Fruit fly (Drosophila melanogaster) whole organism, prepupa: ENCODE data around the gene CG17127.

Experiments used
- Blimp-1 ChIP-seq: fragments of 200-800 bp; sonication (Bioruptor generic); optimal IDR thresholded peaks from 3 replicates; lab custom pipeline; 2017; ENCODE audit warnings: missing biosample characterization, missing genetic modification characterization, mild to moderate bottlenecking, moderate library complexity, missing genetic modification reagents
- CG10631 ChIP-seq: fragments of 200-800 bp; sonication (Bioruptor generic); optimal IDR thresholded peaks from 2 replicates; lab custom pipeline; 2016; ENCODE audit warnings: missing biosample characterization, missing genetic modification characterization
- CG11294 ChIP-seq: fragments of 200-800 bp; sonication (Bioruptor generic); IDR thresholded peaks from 2 replicates; pipeline ENCODE4 v1.3.6; 2022; ENCODE audit warnings: missing biosample characterization, missing genetic modification characterization
- CG11762 ChIP-seq: fragments of 200-800 bp; sonication (Bioruptor generic); optimal IDR thresholded peaks from 3 replicates; lab custom pipeline; 2016; ENCODE audit warnings: missing biosample characterization, missing genetic modification characterization; ENCODE audit not compliant: insufficient read depth
- CG11902 ChIP-seq: fragments of 200-800 bp; sonication (Bioruptor generic); optimal IDR thresholded peaks from 3 replicates; lab custom pipeline; 2016; ENCODE audit warnings: missing biosample characterization, missing genetic modification characterization
- CG1621 ChIP-seq: fragments of 200-800 bp; sonication (Bioruptor generic); optimal IDR thresholded peaks from 3 replicates; lab custom pipeline; 2018; ENCODE audit warnings: missing biosample characterization, mild to moderate bottlenecking, missing genetic modification characterization
- CG16779 ChIP-seq: fragments of 200-800 bp; sonication (Bioruptor generic); optimal IDR thresholded peaks from 3 replicates; lab custom pipeline; 2017; ENCODE audit warnings: missing biosample characterization, mild to moderate bottlenecking, missing genetic modification characterization
- CG3032 ChIP-seq: fragments of 200-800 bp; optimal IDR thresholded peaks from 2 replicates; lab custom pipeline; 2019; ENCODE audit warnings: missing biosample characterization, mild to moderate bottlenecking, missing genetic modification characterization, moderate library complexity
- CG31627 ChIP-seq: fragments of 200-800 bp; sonication (Bioruptor generic); optimal IDR thresholded peaks from 3 replicates; lab custom pipeline; 2016; ENCODE audit warnings: missing biosample characterization, missing genetic modification characterization
- CG34406 ChIP-seq: fragments of 200-800 bp; sonication (Bioruptor generic); optimal IDR thresholded peaks from 3 replicates; lab custom pipeline; 2016; ENCODE audit warnings: missing biosample characterization, missing genetic modification characterization
- CG3919 ChIP-seq: fragments of 200-800 bp; sonication (Bioruptor generic); optimal IDR thresholded peaks from 3 replicates; lab custom pipeline; 2016; ENCODE audit warnings: missing biosample characterization, missing genetic modification characterization
- CG6163 ChIP-seq: fragments of 200-800 bp; sonication (Bioruptor generic); IDR thresholded peaks from 3 replicates; pipeline ENCODE4 v1.3.6; 2022; ENCODE audit warnings: missing biosample characterization, missing genetic modification characterization
- CG6808 ChIP-seq: fragments of 200-800 bp; sonication (Bioruptor generic); optimal IDR thresholded peaks from 3 replicates; lab custom pipeline; 2017; ENCODE audit warnings: missing biosample characterization, missing genetic modification characterization, mild to moderate bottlenecking, moderate library complexity, missing genetic modification reagents
- CG6854 ChIP-seq: fragments of 200-800 bp; sonication (Bioruptor generic); optimal IDR thresholded peaks from 2 replicates; lab custom pipeline; 2017; ENCODE audit warnings: missing biosample characterization, mild to moderate bottlenecking, missing genetic modification characterization
- CG8319 ChIP-seq: fragments of 200-800 bp; sonication (Bioruptor generic); optimal IDR thresholded peaks from 3 replicates; lab custom pipeline; 2016; ENCODE audit warnings: missing biosample characterization, missing genetic modification characterization
- CG8632 ChIP-seq: fragments of 200-800 bp; sonication (Bioruptor generic); optimal IDR thresholded peaks from 3 replicates; lab custom pipeline; 2016; ENCODE audit warnings: missing biosample characterization, missing genetic modification characterization
- CG9139 ChIP-seq: fragments of 200-800 bp; sonication (Bioruptor generic); optimal IDR thresholded peaks from 3 replicates; lab custom pipeline; 2017; ENCODE audit warnings: missing biosample characterization, mild to moderate bottlenecking, missing genetic modification characterization
- Eip75B ChIP-seq: fragments of 200-800 bp; sonication (Bioruptor generic); optimal IDR thresholded peaks from 3 replicates; lab custom pipeline; 2016; ENCODE audit warnings: missing biosample characterization, missing genetic modification characterization
- Eip78C ChIP-seq: fragments of 200-800 bp; sonication (Bioruptor generic); peaks from one replicate; lab custom pipeline; 2016; ENCODE audit warnings: missing biosample characterization, missing genetic modification characterization
- Ets96B ChIP-seq: fragments of 200-800 bp; optimal IDR thresholded peaks from 2 replicates; lab custom pipeline; 2019; ENCODE audit warnings: missing biosample characterization, mild to moderate bottlenecking, missing genetic modification characterization, moderate library complexity
- Hr4 ChIP-seq: fragments of 200-800 bp; sonication (Bioruptor generic); optimal IDR thresholded peaks from 3 replicates; lab custom pipeline; 2016; ENCODE audit warnings: missing biosample characterization, missing genetic modification characterization
- Lpt ChIP-seq: fragments of 200-800 bp; sonication (Bioruptor generic); optimal IDR thresholded peaks from 3 replicates; lab custom pipeline; 2016; ENCODE audit warnings: missing biosample characterization, missing genetic modification characterization
- Met ChIP-seq: fragments of 200-800 bp; sonication (Bioruptor generic); optimal IDR thresholded peaks from 3 replicates; lab custom pipeline; 2016; ENCODE audit warnings: missing biosample characterization, missing genetic modification characterization
- Smox ChIP-seq: fragments of 200-800 bp; sonication (Bioruptor generic); optimal IDR thresholded peaks from 3 replicates; lab custom pipeline; 2016; ENCODE audit warnings: missing biosample characterization, missing genetic modification characterization
- Sox102F ChIP-seq: fragments of 200-800 bp; sonication (Bioruptor generic); optimal IDR thresholded peaks from 2 replicates; lab custom pipeline; 2016; ENCODE audit warnings: missing biosample characterization, mild to moderate bottlenecking, missing genetic modification characterization
- Sox14 ChIP-seq: fragments of 200-800 bp; sonication (Bioruptor generic); optimal IDR thresholded peaks from 3 replicates; lab custom pipeline; 2016; ENCODE audit warnings: missing biosample characterization, missing genetic modification characterization
- Sox15 ChIP-seq: fragments of 200-800 bp; sonication (Bioruptor generic); optimal IDR thresholded peaks from 3 replicates; lab custom pipeline; 2016; ENCODE audit warnings: missing biosample characterization, missing genetic modification characterization
- acj6 ChIP-seq: fragments of 200-800 bp; sonication (Bioruptor generic); optimal IDR thresholded peaks from 3 replicates; lab custom pipeline; 2016; ENCODE audit warnings: missing biosample characterization, missing genetic modification characterization
- dac ChIP-seq: fragments of 200-800 bp; sonication (Bioruptor generic); optimal IDR thresholded peaks from 2 replicates; lab custom pipeline; 2017; ENCODE audit warnings: missing biosample characterization, mild to moderate bottlenecking, missing genetic modification characterization
- eg ChIP-seq: fragments of 200-800 bp; sonication (Bioruptor generic); IDR thresholded peaks from 3 replicates; pipeline ENCODE4 v1.3.6; 2022; ENCODE audit warnings: missing biosample characterization, missing genetic modification characterization
- esn ChIP-seq: fragments of 200-800 bp; sonication (Bioruptor generic); optimal IDR thresholded peaks from 2 replicates; lab custom pipeline; 2016; ENCODE audit warnings: missing biosample characterization, mild to moderate bottlenecking, missing genetic modification characterization, moderate library complexity
- fd85E ChIP-seq: fragments of 200-800 bp; sonication (Bioruptor generic); optimal IDR thresholded peaks from 3 replicates; lab custom pipeline; 2016; ENCODE audit warnings: missing biosample characterization, missing genetic modification characterization
- lz ChIP-seq: fragments of 200-800 bp; sonication (Bioruptor generic); optimal IDR thresholded peaks from 3 replicates; lab custom pipeline; 2016; ENCODE audit warnings: missing biosample characterization, missing genetic modification characterization
- spab ChIP-seq: fragments of 200-800 bp; sonication (Bioruptor generic); optimal IDR thresholded peaks from 2 replicates; lab custom pipeline; 2017; ENCODE audit warnings: missing biosample characterization, mild to moderate bottlenecking, missing genetic modification characterization, missing genetic modification reagents
- ss ChIP-seq, 2 experiments: fragments of 200-800 bp; sonication (Bioruptor generic); optimal IDR thresholded peaks; 2 replicates in 1 of 2; 3 replicates in 1 of 2; lab custom pipeline; 2017 to 2018; ENCODE audit warnings: mild to moderate bottlenecking in 2 of 2, missing biosample characterization in 2 of 2, missing genetic modification characterization in 2 of 2, moderate library complexity in 1 of 2
- svp ChIP-seq: fragments of 200-800 bp; sonication (Bioruptor generic); peaks from one replicate; lab custom pipeline; 2016; ENCODE audit warnings: missing biosample characterization, missing genetic modification characterization
- topi ChIP-seq: fragments of 200-800 bp; sonication (Bioruptor generic); optimal IDR thresholded peaks from 3 replicates; lab custom pipeline; 2016; ENCODE audit warnings: missing biosample characterization, missing genetic modification characterization
- vri ChIP-seq: fragments of 200-800 bp; sonication (Bioruptor generic); optimal IDR thresholded peaks from 3 replicates; lab custom pipeline; 2016; ENCODE audit warnings: missing biosample characterization, mild to moderate bottlenecking, missing genetic modification characterization

Gene CG17127

dm6 chr2L:10791343-10791742 is 20.7 kb downstream of the CG17127 start (continued):
- TF ChIP-seq dac, result no peak
- no peak for TF ChIP-seq fd85E (GFP tag; lab: Kevin White, UChicago)
- no peak for TF ChIP-seq CG11762 (GFP tag; lab: Kevin White, UChicago)
- TF ChIP-seq CG16779 (tag; lab: Kevin White, UChicago), result peak; percentile 41
- TF ChIP-seq acj6 (GFP tag; lab: Kevin White, UChicago), result peak; percentile 47
- no peak for TF ChIP-seq CG9139 (GFP tag; lab: Kevin White, UChicago)
- no peak for TF ChIP-seq Sox15 (GFP tag; lab: Kevin White, UChicago)
- TF ChIP-seq Ets96B (tag; lab: Kevin White, UChicago), result peak; percentile 42
- TF ChIP-seq Hr4 (GFP tag; lab: Kevin White, UChicago), result no peak
- peak; percentile 14 for TF ChIP-seq CG1621
- 0 out of 2 replicates have a peak, but pooled peaks have one; percentile 22 for TF ChIP-seq CG11294 (GFP tag; lab: Robert Waterston, UW)

DNA sequence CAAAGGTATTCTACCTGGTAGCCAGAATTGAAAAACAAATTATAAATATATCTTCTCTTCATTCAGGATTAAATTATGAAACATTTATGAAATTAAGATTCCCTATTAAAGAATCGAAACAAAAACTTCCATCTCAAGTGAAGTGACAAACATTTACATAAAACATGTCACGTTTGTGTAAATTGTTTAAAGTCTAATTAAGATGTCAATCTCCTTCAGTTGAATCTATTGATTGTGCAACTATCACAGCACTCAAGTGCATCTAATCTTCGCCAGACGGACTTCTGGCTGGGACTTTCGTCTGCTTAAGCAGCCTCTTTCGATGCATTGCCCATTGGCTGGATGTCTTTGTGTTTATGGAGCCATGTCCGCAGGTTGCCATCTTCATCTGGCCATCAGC is 21.4 kb downstream of the CG17127 start:
- TF ChIP-seq topi (no peak), Smox (GFP tag; lab: Kevin White, UChicago) (peak; percentile 7), Sox14 (peak; percentile 18), CG10631 (peak; percentile 28), CG31627 (GFP tag; lab: Kevin White, UChicago) (no peak), svp (GFP tag; lab: Kevin White, UChicago) (peak; percentile 44), Eip78C (GFP tag; lab: Kevin White, UChicago) (peak; percentile 68), acj6 (GFP tag; lab: Kevin White, UChicago) (no peak), esn (GFP tag; lab: Kevin White, UChicago) (peak; percentile 6), Met (peak; percentile 33), CG3919 (peak; percentile 3), CG8632 (GFP tag; lab: Kevin White, UChicago) (no peak), CG3032 (tag; lab: Kevin White, UChicago) (peak; percentile 12)

dm6 chr2L:10794032-10794431 is 23.4 kb downstream of the CG17127 start:
- TF ChIP-seq CG6808 (GFP tag; lab: Kevin White, UChicago), result peak; percentile 55
- TF ChIP-seq Sox102F, result peak; percentile 51
- peak; percentile 25 for TF ChIP-seq CG8632 (GFP tag; lab: Kevin White, UChicago)
- TF ChIP-seq CG6163, result peak; percentile 57; the same call in 2 of the 3 replicates
- no peak for TF ChIP-seq Eip75B
- peak; percentile 11 for TF ChIP-seq vri (GFP tag; lab: Kevin White, UChicago)
- peak; percentile 44 for TF ChIP-seq Blimp-1 (GFP tag; lab: Kevin White, UChicago)
- TF ChIP-seq CG6854 (GFP tag; lab: Kevin White, UChicago), result peak; percentile 77
- no peak for TF ChIP-seq eg (GFP tag; lab: Robert Waterston, UW)
- no peak for TF ChIP-seq Lpt (GFP tag; lab: Kevin White, UChicago)
- TF ChIP-seq esn (GFP tag; lab: Kevin White, UChicago), result no peak
- peak; percentile 23 for TF ChIP-seq spab
- TF ChIP-seq lz (GFP tag; lab: Kevin White, UChicago), result peak; percentile 5
- no peak for TF ChIP-seq CG11902 (GFP tag; lab: Kevin White, UChicago)
- peak; percentile 63 for TF ChIP-seq CG9139 (GFP tag; lab: Kevin White, UChicago)
- no peak for TF ChIP-seq CG8319 (GFP tag; lab: Kevin White, UChicago)
- peak; percentile 19 for TF ChIP-seq CG3919
- TF ChIP-seq Met, result peak; percentile 12
- TF ChIP-seq CG31627 (GFP tag; lab: Kevin White, UChicago), result no peak
- peak; percentile 20 to 70 for TF ChIP-seq ss (GFP tag; optimal IDR thresholded peaks at IDR 0.05; lab: Kevin White, UChicago)
- TF ChIP-seq CG34406 (GFP tag; lab: Kevin White, UChicago), result peak; percentile 25
- peak; percentile 75 for TF ChIP-seq Eip78C (GFP tag; lab: Kevin White, UChicago)
